Fruit fly (Drosophila melanogaster) whole organism, embryonic: ENCODE data around the gene CG15435.

ENCODE experiments used
- ATbp ChIP-seq: fragments of 200-800 bp; sonication (Bioruptor generic); optimal IDR thresholded peaks from 2 replicates; lab custom pipeline; 2017; ENCODE audit warnings: missing biosample characterization, mild to moderate bottlenecking, missing genetic modification characterization, missing genetic modification reagents
- Asciz ChIP-seq: fragments of 200-800 bp; sonication (Bioruptor generic); optimal IDR thresholded peaks from 2 replicates; lab custom pipeline; 2017; ENCODE audit warnings: missing biosample characterization, mild to moderate bottlenecking, missing genetic modification characterization, missing genetic modification reagents
- BEAF-32 ChIP-seq: fragments of 200-800 bp; sonication (Bioruptor generic); optimal IDR thresholded peaks from 3 replicates; lab custom pipeline; 2017; ENCODE audit warnings: missing biosample characterization, missing genetic modification characterization, mild to moderate bottlenecking, moderate library complexity, missing genetic modification reagents
- Bgb ChIP-seq: fragments of 200-800 bp; sonication (Bioruptor generic); IDR thresholded peaks from 2 replicates; pipeline ENCODE4 v1.3.6; 2022; ENCODE audit warnings: missing biosample characterization, missing genetic modification characterization; ENCODE audit not compliant: partially characterized antibody
- Blimp-1 ChIP-seq: fragments of 200-800 bp; sonication (Bioruptor generic); optimal IDR thresholded peaks from 3 replicates; lab custom pipeline; 2018; ENCODE audit warnings: missing biosample characterization, missing genetic modification characterization, mild to moderate bottlenecking, moderate library complexity, missing genetic modification reagents
- BtbVII ChIP-seq: fragments of 200-800 bp; sonication (Bioruptor generic); optimal IDR thresholded peaks from 3 replicates; lab custom pipeline; 2017; ENCODE audit warnings: missing biosample characterization, mild to moderate bottlenecking, missing genetic modification characterization
- CG10431 ChIP-seq: fragments of 200-800 bp; sonication (Bioruptor generic); optimal IDR thresholded peaks from 3 replicates; lab custom pipeline; 2018; ENCODE audit warnings: missing biosample characterization, mild to moderate bottlenecking, missing genetic modification characterization
- CG12071 ChIP-seq: fragments of 200-800 bp; sonication (Bioruptor generic); optimal IDR thresholded peaks from 3 replicates; lab custom pipeline; 2018; ENCODE audit warnings: missing biosample characterization, mild to moderate bottlenecking, missing genetic modification characterization
- CG12942 ChIP-seq: fragments of 200-800 bp; sonication (Bioruptor generic); optimal IDR thresholded peaks from 3 replicates; lab custom pipeline; 2016; ENCODE audit warnings: missing biosample characterization, missing genetic modification characterization
- CG13287 ChIP-seq: fragments of 200-800 bp; sonication (Bioruptor generic); IDR thresholded peaks from 2 replicates; pipeline ENCODE4 v1.3.6; 2022; ENCODE audit warnings: missing biosample characterization, missing genetic modification characterization; ENCODE audit not compliant: partially characterized antibody
- CG13296 ChIP-seq: fragments of 200-800 bp; sonication (Bioruptor generic); optimal IDR thresholded peaks from 3 replicates; lab custom pipeline; 2018; ENCODE audit warnings: missing biosample characterization, mild to moderate bottlenecking, missing genetic modification characterization
- CG14710 ChIP-seq: fragments of 200-800 bp; sonication (Bioruptor generic); optimal IDR thresholded peaks from 3 replicates; lab custom pipeline; 2019; ENCODE audit warnings: missing biosample characterization, mild to moderate bottlenecking, missing genetic modification characterization, moderate library complexity
- CG15269 ChIP-seq: fragments of 200-800 bp; sonication (Bioruptor generic); optimal IDR thresholded peaks from 2 replicates; lab custom pipeline; 2018; ENCODE audit warnings: missing biosample characterization, mild to moderate bottlenecking, missing genetic modification characterization, moderate library complexity
- CG15601 ChIP-seq: fragments of 200-800 bp; sonication (Bioruptor generic); optimal IDR thresholded peaks from 3 replicates; lab custom pipeline; 2019; ENCODE audit warnings: missing biosample characterization, mild to moderate bottlenecking, missing genetic modification characterization, moderate library complexity
- CG1603 ChIP-seq: fragments of 200-800 bp; sonication (Bioruptor generic); optimal IDR thresholded peaks from 2 replicates; lab custom pipeline; 2019; ENCODE audit warnings: missing biosample characterization, mild to moderate bottlenecking, missing genetic modification characterization, moderate library complexity
- CG2199 ChIP-seq: fragments of 200-800 bp; sonication (Bioruptor generic); IDR thresholded peaks from 3 replicates; pipeline ENCODE4 v1.3.6; 2022; ENCODE audit warnings: missing biosample characterization, missing genetic modification characterization
- CG2678 ChIP-seq: fragments of 200-800 bp; sonication (Bioruptor generic); optimal IDR thresholded peaks from 3 replicates; lab custom pipeline; 2019; ENCODE audit warnings: missing biosample characterization, mild to moderate bottlenecking, missing genetic modification characterization, moderate library complexity
- CG2875 ChIP-seq: fragments of 200-800 bp; sonication (Bioruptor generic); optimal IDR thresholded peaks from 2 replicates; lab custom pipeline; 2017; ENCODE audit warnings: missing biosample characterization, mild to moderate bottlenecking, missing genetic modification characterization, missing genetic modification reagents
- CG3407 ChIP-seq: fragments of 200-800 bp; sonication (Bioruptor generic); optimal IDR thresholded peaks from 2 replicates; lab custom pipeline; 2018; ENCODE audit warnings: missing biosample characterization, mild to moderate bottlenecking, missing genetic modification characterization
- CG4707 ChIP-seq: fragments of 200-800 bp; sonication (Bioruptor generic); optimal IDR thresholded peaks from 2 replicates; lab custom pipeline; 2018; ENCODE audit warnings: missing biosample characterization, mild to moderate bottlenecking, missing genetic modification characterization, moderate library complexity
- CoRest ChIP-seq: fragments of 200-800 bp; sonication (Bioruptor generic); optimal IDR thresholded peaks from 3 replicates; lab custom pipeline; 2018; ENCODE audit warnings: missing biosample characterization, mild to moderate bottlenecking, missing genetic modification characterization, moderate library complexity
- HLH54F ChIP-seq: fragments of 200-800 bp; sonication (Bioruptor generic); optimal IDR thresholded peaks from 3 replicates; lab custom pipeline; 2016; ENCODE audit warnings: missing biosample characterization, missing genetic modification characterization
- Hr78 ChIP-seq, 2 experiments: fragments of 200-800 bp in 1 of 2; fragments of >200 bp in 1 of 2; sonication (Bioruptor generic) in 1 of 2; optimal IDR thresholded peaks; 2 replicates each; lab custom pipeline; 2017 to 2019; ENCODE audit warnings: missing biosample characterization in 2 of 2, missing genetic modification characterization in 2 of 2, mild to moderate bottlenecking in 1 of 2, moderate library complexity in 1 of 2
- MBD-R2 ChIP-seq: fragments of 200-800 bp; sonication (Bioruptor generic); IDR thresholded peaks from 2 replicates; pipeline ENCODE4 v1.3.6; 2022; ENCODE audit warnings: missing biosample characterization, missing genetic modification characterization
- Med ChIP-seq: fragments of 200-800 bp; sonication (Bioruptor generic); peaks from one replicate; lab custom pipeline; 2016; ENCODE audit warnings: missing biosample characterization, missing genetic modification characterization, mild to moderate bottlenecking, inconsistent platforms, moderate library complexity
- NFAT ChIP-seq: fragments of 200-800 bp; sonication (Bioruptor generic); IDR thresholded peaks from 2 replicates; pipeline ENCODE4 v1.3.6; 2022; ENCODE audit warnings: missing biosample characterization, missing genetic modification characterization
- Opbp ChIP-seq: fragments of 200-800 bp; sonication (Bioruptor generic); IDR thresholded peaks from 3 replicates; pipeline ENCODE4 v1.3.6; 2022; ENCODE audit warnings: missing biosample characterization, missing genetic modification characterization; ENCODE audit not compliant: partially characterized antibody
- bbx ChIP-seq: fragments of 200-800 bp; sonication (Bioruptor generic); IDR thresholded peaks from 2 replicates; pipeline ENCODE4 v1.3.6; 2022; ENCODE audit warnings: missing biosample characterization, missing genetic modification characterization; ENCODE audit not compliant: partially characterized antibody
- chinmo ChIP-seq: fragments of 200-800 bp; sonication (Bioruptor generic); IDR thresholded peaks from 4 replicates; pipeline ENCODE4 v1.3.6; 2022; ENCODE audit warnings: missing biosample characterization, missing genetic modification characterization; ENCODE audit not compliant: partially characterized antibody
- ci ChIP-seq: fragments of 200-800 bp; sonication (Bioruptor generic); IDR thresholded peaks from 3 replicates; pipeline ENCODE4 v1.3.6; 2022; ENCODE audit warnings: missing biosample characterization, missing genetic modification characterization
- crp ChIP-seq, 2 experiments: fragments of 200-800 bp; sonication (Bioruptor generic); optimal IDR thresholded peaks; 2 replicates in 1 of 2; 3 replicates in 1 of 2; lab custom pipeline; 2017; ENCODE audit warnings: missing biosample characterization in 2 of 2, missing genetic modification characterization in 2 of 2, mild to moderate bottlenecking in 1 of 2, moderate library complexity in 1 of 2
- cwo ChIP-seq: fragments of 200-800 bp; sonication (Bioruptor generic); optimal IDR thresholded peaks from 3 replicates; lab custom pipeline; 2017; ENCODE audit warnings: missing biosample characterization, missing genetic modification characterization, mild to moderate bottlenecking, moderate library complexity, missing genetic modification reagents
- dmrt11E ChIP-seq: fragments of 200-800 bp; sonication (Bioruptor generic); optimal IDR thresholded peaks from 3 replicates; lab custom pipeline; 2018; ENCODE audit warnings: missing biosample characterization, mild to moderate bottlenecking, missing genetic modification characterization, moderate library complexity
- emc ChIP-seq: fragments of 200-800 bp; sonication (Bioruptor generic); optimal IDR thresholded peaks from 2 replicates; lab custom pipeline; 2016; ENCODE audit warnings: missing biosample characterization, missing genetic modification characterization
- gcm ChIP-seq: fragments of 200-800 bp; sonication (Bioruptor generic); optimal IDR thresholded peaks from 2 replicates; lab custom pipeline; 2019; ENCODE audit warnings: missing biosample characterization, mild to moderate bottlenecking, missing genetic modification characterization, moderate library complexity
- grn ChIP-seq: fragments of 200-800 bp; sonication (Bioruptor generic); optimal IDR thresholded peaks from 3 replicates; lab custom pipeline; 2017; ENCODE audit warnings: missing biosample characterization, missing genetic modification characterization
- lab ChIP-seq: fragments of 200-800 bp; sonication (Bioruptor generic); optimal IDR thresholded peaks from 3 replicates; lab custom pipeline; 2017; ENCODE audit warnings: missing biosample characterization, missing genetic modification characterization, mild to moderate bottlenecking, moderate library complexity, missing genetic modification reagents
- lmd ChIP-seq: fragments of 200-800 bp; sonication (Bioruptor generic); IDR thresholded peaks from 2 replicates; pipeline ENCODE4 v1.3.6; 2022; ENCODE audit warnings: missing biosample characterization, missing genetic modification characterization
- onecut ChIP-seq: fragments of 200-800 bp; sonication (Bioruptor generic); IDR thresholded peaks from 2 replicates; pipeline ENCODE4 v1.3.6; 2022; ENCODE audit warnings: missing biosample characterization, missing genetic modification characterization
- p53 ChIP-seq: fragments of 200-800 bp; sonication (Bioruptor generic); optimal IDR thresholded peaks from 2 replicates; lab custom pipeline; 2016; ENCODE audit warnings: missing biosample characterization, missing genetic modification characterization
- pnt ChIP-seq: fragments of 200-800 bp; sonication (Bioruptor generic); optimal IDR thresholded peaks from 3 replicates; lab custom pipeline; 2016; ENCODE audit warnings: missing biosample characterization, missing genetic modification characterization
- row ChIP-seq: fragments of 200-800 bp; sonication (Bioruptor generic); IDR thresholded peaks from 3 replicates; pipeline ENCODE4 v1.3.6; 2022; ENCODE audit warnings: missing biosample characterization, missing genetic modification characterization
- salm ChIP-seq: fragments of 200-800 bp; sonication (Bioruptor generic); optimal IDR thresholded peaks from 2 replicates; lab custom pipeline; 2018; ENCODE audit warnings: missing biosample characterization, mild to moderate bottlenecking, missing genetic modification characterization
- scrt ChIP-seq: fragments of 200-800 bp; sonication (Bioruptor generic); optimal IDR thresholded peaks from 2 replicates; lab custom pipeline; 2018; ENCODE audit warnings: missing biosample characterization, mild to moderate bottlenecking, missing genetic modification characterization, moderate library complexity
- sens ChIP-seq: fragments of 200-800 bp; sonication (Bioruptor generic); peaks from one replicate; lab custom pipeline; 2016; ENCODE audit warnings: missing biosample characterization, missing genetic modification characterization
- seq ChIP-seq: fragments of 200-800 bp; sonication (Bioruptor generic); IDR thresholded peaks from 2 replicates; pipeline ENCODE4 v1.3.6; 2022; ENCODE audit warnings: missing biosample characterization, missing genetic modification characterization
- so ChIP-seq: fragments of 200-800 bp; sonication (Bioruptor generic); IDR thresholded peaks from 3 replicates; pipeline ENCODE4 v1.3.6; 2022; ENCODE audit warnings: missing biosample characterization, missing genetic modification characterization
- trh ChIP-seq: fragments of 200-800 bp; sonication (Bioruptor generic); optimal IDR thresholded peaks from 2 replicates; lab custom pipeline; 2016; ENCODE audit warnings: missing biosample characterization, missing genetic modification characterization
- vnd ChIP-seq: fragments of 200-800 bp; sonication (Bioruptor generic); IDR thresholded peaks from 3 replicates; pipeline ENCODE4 v1.3.6; 2022; ENCODE audit warnings: missing biosample characterization, missing genetic modification characterization; ENCODE audit not compliant: partially characterized antibody

CG15435 gene

DNA sequence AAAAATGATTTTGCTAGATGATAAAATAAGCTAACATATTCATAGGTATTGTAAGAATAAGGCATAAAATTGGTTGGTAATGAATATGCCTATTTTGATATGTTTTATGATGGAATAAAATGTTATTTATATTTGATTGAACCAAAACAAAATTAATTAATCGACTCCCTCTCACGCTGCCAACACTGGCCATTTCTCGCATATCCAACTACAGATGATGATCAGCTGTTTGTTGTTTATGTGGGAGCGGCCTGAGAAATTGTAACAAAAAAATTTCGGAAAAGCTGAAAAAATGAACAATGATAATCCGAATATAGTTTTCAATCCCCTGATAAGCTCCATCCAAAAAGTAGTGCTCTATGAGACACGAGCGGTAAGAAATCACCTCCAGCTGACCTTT lies 5.4 kb downstream of the CG15435 start, which contains the start of gene FIG4 (continued):
- TF ChIP-seq crp (GFP tag; optimal IDR thresholded peaks at IDR 0.05; lab: Kevin White, UChicago) (peak; percentile 80 to 94), ci (GFP tag; lab: Robert Waterston, UW) (no peak), Opbp (peak; percentile 54; the same call in 1 of the 3 replicates), CG12942 (GFP tag; lab: Kevin White, UChicago) (no peak), CG1603 (tag; lab: Kevin White, UChicago) (peak; percentile 5), onecut (no peak), Hr78 (GFP tag; optimal IDR thresholded peaks at IDR 0.05; lab: Kevin White, UChicago) (no peak), so (GFP tag; lab: Robert Waterston, UW) (no peak), BEAF-32 (GFP tag; lab: Kevin White, UChicago) (peak; percentile 74), gcm (peak; percentile 14), Bgb (GFP tag; lab: Robert Waterston, UW) (peak; percentile 52; the same call in 1 of the 2 replicates), CG10431 (GFP tag; lab: Kevin White, UChicago) (no peak), Med (GFP tag; lab: Kevin White, UChicago) (peak; percentile 45), MBD-R2 (GFP tag; lab: Robert Waterston, UW) (peak; percentile 89), NFAT (GFP tag; lab: Robert Waterston, UW) (no peak), CG13287 (GFP tag; lab: Robert Waterston, UW) (peak; percentile 86), p53 (GFP tag; lab: Kevin White, UChicago) (no peak), HLH54F (GFP tag; lab: Kevin White, UChicago) (no peak), dmrt11E (tag; lab: Kevin White, UChicago) (no peak), bbx (GFP tag; lab: Robert Waterston, UW) (peak; percentile 65; the same call in 1 of the 2 replicates), row (GFP tag; lab: Robert Waterston, UW) (peak; percentile 76), scrt (no peak), CoRest (peak; percentile 20), chinmo (GFP tag; lab: Robert Waterston, UW) (peak; percentile 58; the same call in 1 of the 4 replicates), vnd (GFP tag; lab: Robert Waterston, UW) (0 out of 3 replicates have a peak, but pooled peaks have one; percentile 23), CG14710 (peak; percentile 33), emc (GFP tag; lab: Kevin White, UChicago) (no peak), CG4707 (no peak)

- peak; percentile 34 for TF ChIP-seq CG2678 (tag; lab: Kevin White, UChicago)
- TF ChIP-seq trh (GFP tag; lab: Kevin White, UChicago): no peak
- peak; percentile 24 for TF ChIP-seq Blimp-1 (GFP tag; lab: Kevin White, UChicago)
- TF ChIP-seq CG3407 (GFP tag; lab: Kevin White, UChicago): peak; percentile 28
- TF ChIP-seq pnt (GFP tag; lab: Kevin White, UChicago): no peak
- TF ChIP-seq Hr78 (GFP tag; optimal IDR thresholded peaks at IDR 0.05; lab: Kevin White, UChicago): peak in 1 of 2 experiments; percentile 79
- peak; percentile 36 for TF ChIP-seq Asciz (GFP tag; lab: Kevin White, UChicago)
- TF ChIP-seq sens: peak; percentile 66
- TF ChIP-seq Med (GFP tag; lab: Kevin White, UChicago): peak; percentile 40
- TF ChIP-seq CG12071 (GFP tag; lab: Kevin White, UChicago): peak; percentile 27
- TF ChIP-seq grn (GFP tag; lab: Kevin White, UChicago): peak; percentile 53
- TF ChIP-seq BtbVII: peak; percentile 15
- no peak for TF ChIP-seq CG2199 (GFP tag; lab: Robert Waterston, UW)
- TF ChIP-seq salm (tag; lab: Kevin White, UChicago): peak; percentile 30
- peak; percentile 15 for TF ChIP-seq CG15601 (tag; lab: Kevin White, UChicago)
- TF ChIP-seq lmd (GFP tag; lab: Robert Waterston, UW): no peak
- TF ChIP-seq seq (GFP tag; lab: Robert Waterston, UW): no peak
- peak; percentile 13 for TF ChIP-seq CG2875 (GFP tag; lab: Kevin White, UChicago)
- TF ChIP-seq cwo (GFP tag; lab: Kevin White, UChicago): no peak
- TF ChIP-seq CG15269: peak; percentile 6
- TF ChIP-seq CG13296 (GFP tag; lab: Kevin White, UChicago): peak; percentile 6
- TF ChIP-seq ATbp (GFP tag; lab: Kevin White, UChicago): peak; percentile 65
- peak; percentile 15 for TF ChIP-seq lab (GFP tag; lab: Kevin White, UChicago)
These were observed 15.9 kb downstream of the CG15435 start for dm6 chr2L:4475422-4475821.
